Worm (Caenorhabditis elegans): ENCODE measurements around the gene T23D5.3.
"Not testable (repeated sequence)": the region's sequence is repeated elsewhere in the genome, so short reads cannot be mapped to it uniquely, and the experiment has no call there.

The T23D5.3 gene

ce11 chrV:15748343-15748742 is 14.9 kb upstream of the T23D5.3 start, which contains the start of gene T23D5.8:
TSS of gene T23D5.8 (minus strand) at chrV:15748443.
- TF ChIP-seq nhr-28 (tag; optimal IDR thresholded peaks at IDR 0.05); fkh-10 (GFP tag; optimal IDR thresholded peaks at IDR 0.05); ztf-4 (tag; optimal IDR thresholded peaks at IDR 0.05): not testable (repeated sequence)

- TF ChIP-seq pqm-1 (tag; optimal IDR thresholded peaks at IDR 0.05); fkh-10 (GFP tag; optimal IDR thresholded peaks at IDR 0.05); R02D3.7 (tag; optimal IDR thresholded peaks at IDR 0.05): not testable (repeated sequence)
Observed at ce11 chrV:15744366-15744765, 10.9 kb upstream of the T23D5.3 start, which contains the start of gene str-19. TSS of gene str-19 (minus strand) at chrV:15744466.

- TF ChIP-seq nhr-28 (tag; optimal IDR thresholded peaks at IDR 0.05) (no peak), ceh-28 (tag; optimal IDR thresholded peaks at IDR 0.05) (no peak), nhr-43 (tag; optimal IDR thresholded peaks at IDR 0.05; ENCODE audit: poor library complexity, severe bottlenecking) (no peak), nhr-237 (tag; optimal IDR thresholded peaks at IDR 0.05) (no peak), pha-4 (tag; optimal IDR thresholded peaks at IDR 0.05) (no peak), lsy-12 (tag; optimal IDR thresholded peaks at IDR 0.05) (no peak), tbx-2 (tag; optimal IDR thresholded peaks at IDR 0.05) (no peak), eor-1 (tag; optimal IDR thresholded peaks at IDR 0.05) (no peak), elt-2 (tag; optimal IDR thresholded peaks at IDR 0.05) (no peak), nhr-12 (tag; optimal IDR thresholded peaks at IDR 0.05) (no peak), ztf-11 (tag; optimal IDR thresholded peaks at IDR 0.05) (no peak), zag-1 (tag; optimal IDR thresholded peaks at IDR 0.05) (no peak), unc-39 (tag; optimal IDR thresholded peaks at IDR 0.05) (no peak), snpc-4 (tag; optimal IDR thresholded peaks at IDR 0.05) (no peak), mml-1 (tag; optimal IDR thresholded peaks at IDR 0.05) (no peak), nhr-67 (tag; optimal IDR thresholded peaks at IDR 0.05) (no peak), egl-5 (tag; optimal IDR thresholded peaks at IDR 0.05) (no peak), elt-3 (tag; optimal IDR thresholded peaks at IDR 0.05) (no peak), ceh-82 (tag; optimal IDR thresholded peaks at IDR 0.05) (no peak), egl-27 (tag; optimal IDR thresholded peaks at IDR 0.05) (no peak)
Observed at ce11 chrV:15741851-15742250, 8.4 kb upstream of the T23D5.3 start, which contains the start of gene str-18. TSS of gene str-18 (minus strand) at chrV:15741951.

ce11 chrV:15735720-15736119 is 2.3 kb upstream of the T23D5.3 start, which contains the start of gene str-27:
TSS of gene str-27 (minus strand) at chrV:15735820.
- TF ChIP-seq ztf-11 (tag; optimal IDR thresholded peaks at IDR 0.05): no peak
- TF ChIP-seq daf-12 (tag; optimal IDR thresholded peaks at IDR 0.05): no peak
- TF ChIP-seq mdl-1 (tag; optimal IDR thresholded peaks at IDR 0.05): no peak
- TF ChIP-seq nhr-77 (tag; optimal IDR thresholded peaks at IDR 0.05): no peak
- TF ChIP-seq fkh-2 (tag; optimal IDR thresholded peaks at IDR 0.05): no peak
- no peak for TF ChIP-seq sea-2 (GFP tag; optimal IDR thresholded peaks at IDR 0.05)
- no peak for TF ChIP-seq elt-3 (tag; optimal IDR thresholded peaks at IDR 0.05)
- TF ChIP-seq R02D3.7 (tag; optimal IDR thresholded peaks at IDR 0.05): no peak
- TF ChIP-seq lin-39 (tag; optimal IDR thresholded peaks at IDR 0.05): no peak

- no peak for TF ChIP-seq ZK546.5 (tag; optimal IDR thresholded peaks at IDR 0.05)
Observed at ce11 chrV:15733020-15733419, 448 bp downstream of the T23D5.3 start.

- TF ChIP-seq skn-1 (tag; optimal IDR thresholded peaks at IDR 0.05) (no peak), nhr-43 (tag; optimal IDR thresholded peaks at IDR 0.05; ENCODE audit: poor library complexity, severe bottlenecking) (no peak), nhr-67 (tag; optimal IDR thresholded peaks at IDR 0.05) (no peak), nhr-28 (tag; optimal IDR thresholded peaks at IDR 0.05) (no peak), daf-12 (tag; optimal IDR thresholded peaks at IDR 0.05) (no peak), ceh-28 (tag; optimal IDR thresholded peaks at IDR 0.05) (no peak), eor-1 (tag; optimal IDR thresholded peaks at IDR 0.05) (no peak), ceh-16 (tag; optimal IDR thresholded peaks at IDR 0.05) (no peak), R02D3.7 (tag; optimal IDR thresholded peaks at IDR 0.05) (no peak), aly-2 (tag; optimal IDR thresholded peaks at IDR 0.05) (no peak), sea-2 (GFP tag; optimal IDR thresholded peaks at IDR 0.05) (no peak), ceh-9 (tag; optimal IDR thresholded peaks at IDR 0.05) (no peak), ztf-11 (tag; optimal IDR thresholded peaks at IDR 0.05) (no peak), jun-1 (tag; optimal IDR thresholded peaks at IDR 0.05) (no peak), nhr-76 (tag; optimal IDR thresholded peaks at IDR 0.05) (no peak), elt-2 (tag; optimal IDR thresholded peaks at IDR 0.05) (no peak)
Observed at ce11 chrV:15732209-15732608, 1.3 kb downstream of the T23D5.3 start, which contains the start of gene str-38. TSS of gene str-38 (minus strand) at chrV:15732309.
